Worm (Caenorhabditis elegans): Measurements from ENCODE around the gene ZK896.5.

ce11 chrIV:12836208-12836607 is 43.2 kb downstream of the ZK896.5 start, which contains the start of gene M02B1.3:
- TF ChIP-seq mdl-1 (tag; optimal IDR thresholded peaks at IDR 0.05) = no peak
- no peak for TF ChIP-seq hpl-2 (GFP tag; optimal IDR thresholded peaks at IDR 0.05)
- TF ChIP-seq snpc-4 (tag; optimal IDR thresholded peaks at IDR 0.05) = no peak
- TF ChIP-seq lsy-2 (tag; optimal IDR thresholded peaks at IDR 0.05) = no peak
- TF ChIP-seq hlh-4 (tag; optimal IDR thresholded peaks at IDR 0.05) = no peak
- TF ChIP-seq zag-1 (tag; optimal IDR thresholded peaks at IDR 0.05) = no peak
- TF ChIP-seq nhr-11 (tag; optimal IDR thresholded peaks at IDR 0.05) = no peak
